Worm (Caenorhabditis elegans) whole organism, L3 larva: ENCODE results near the gene D1014.2.

Experiments
- ZK546.5 ChIP-seq: sonication (generic microtip); optimal IDR thresholded peaks from 2 replicates; lab custom pipeline; 2017; ENCODE audit warnings: missing biosample characterization, missing genetic modification characterization
- lin-15B ChIP-seq: fragments of 150-350 bp; optimal IDR thresholded peaks from 2 replicates; lab custom pipeline; 2014; ENCODE audit warnings: missing biosample characterization, missing genetic modification characterization
- sea-2 ChIP-seq: fragments of 150-350 bp; sonication (generic microtip); optimal IDR thresholded peaks from 4 replicates; lab custom pipeline; 2014; ENCODE audit warnings: missing biosample characterization, missing genetic modification reagents, missing genetic modification characterization

ce11 chrV:8169150-8169549 is 25.4 kb downstream of the D1014.2 start:
- TF ChIP-seq sea-2 (GFP tag; lab: Kevin White, UChicago) (no peak), lin-15B (no peak), ZK546.5 (no peak)
